Worm (Caenorhabditis elegans): ENCODE data around the gene josd-1.

ce11 chrIII:2818980-2819379 is 17.5 kb upstream of the josd-1 start, which contains the start of gene pipp-4P:
- no peak for TF ChIP-seq pqm-1 (tag; optimal IDR thresholded peaks at IDR 0.05)
- no peak for TF ChIP-seq C34B4.2 (tag; optimal IDR thresholded peaks at IDR 0.05)
- no peak for TF ChIP-seq tbx-2 (tag; optimal IDR thresholded peaks at IDR 0.05)
- no peak for TF ChIP-seq alr-1 (tag; optimal IDR thresholded peaks at IDR 0.05; ENCODE audit: borderline replicate concordance)
- TF ChIP-seq rnt-1 (tag; optimal IDR thresholded peaks at IDR 0.05) = no peak
- no peak for TF ChIP-seq fkh-4 (tag; optimal IDR thresholded peaks at IDR 0.05; ENCODE audit: borderline replicate concordance)
- no peak for TF ChIP-seq dpl-1 (GFP tag; optimal IDR thresholded peaks at IDR 0.05)
- TF ChIP-seq isw-1 (GFP tag; IDR thresholded peaks at IDR 0.05) = no peak
- TF ChIP-seq Y116A8C.19 (tag; optimal IDR thresholded peaks at IDR 0.05; ENCODE audit: borderline replicate concordance) = no peak
- TF ChIP-seq swsn-7 (tag; optimal IDR thresholded peaks at IDR 0.05) = no peak
